Worm (Caenorhabditis elegans) whole organism, early embryonic: Measurements from ENCODE around the gene ZK470.2.

Experiments
- B0310.2 ChIP-seq: sonication (generic microtip); optimal IDR thresholded peaks from 2 replicates; lab custom pipeline; 2016; ENCODE audit warnings: mild to moderate bottlenecking, missing genetic modification characterization, missing compliant biosample characterization
- F13C5.2 ChIP-seq: sonication (generic microtip); optimal IDR thresholded peaks from 2 replicates; lab custom pipeline; 2017; ENCODE audit warnings: mild to moderate bottlenecking, missing genetic modification characterization, inconsistent platforms, missing compliant biosample characterization
- aly-1 ChIP-seq: sonication (generic microtip); optimal IDR thresholded peaks from 2 replicates; lab custom pipeline; 2016; ENCODE audit warnings: missing genetic modification characterization, missing compliant biosample characterization
- ama-1 ChIP-seq: fragments of 150-350 bp; optimal IDR thresholded peaks from 2 replicates; lab custom pipeline; 2014
- ceh-13 ChIP-seq: fragments of 200-800 bp; sonication (Bioruptor generic); optimal IDR thresholded peaks from 2 replicates; lab custom pipeline; 2018; ENCODE audit warnings: mild to moderate bottlenecking, missing genetic modification characterization, missing compliant biosample characterization
- ceh-36 ChIP-seq: sonication (generic microtip); optimal IDR thresholded peaks from 2 replicates; lab custom pipeline; 2016; ENCODE audit warnings: missing genetic modification characterization, inconsistent platforms, missing compliant biosample characterization
- ets-7 ChIP-seq: sonication (generic microtip); optimal IDR thresholded peaks from 2 replicates; lab custom pipeline; 2016; ENCODE audit warnings: missing genotype, missing genetic modification characterization, missing compliant biosample characterization
- flt-1 ChIP-seq: fragments of 200-800 bp; sonication (Bioruptor generic); IDR thresholded peaks from 2 replicates; pipeline ENCODE4 v1.3.6; 2022; ENCODE audit warnings: missing genetic modification characterization, missing compliant biosample characterization
- hmbx-1 ChIP-seq: sonication (generic microtip); optimal IDR thresholded peaks from 2 replicates; lab custom pipeline; 2016; ENCODE audit warnings: mild to moderate bottlenecking, missing genetic modification characterization, missing compliant biosample characterization
- hmg-4 ChIP-seq: fragments of 200-800 bp; sonication (Bioruptor generic); optimal IDR thresholded peaks from 2 replicates; lab custom pipeline; 2018; ENCODE audit warnings: mild to moderate bottlenecking, missing genetic modification characterization, missing compliant biosample characterization
- hnd-1 ChIP-seq: sonication (generic microtip); optimal IDR thresholded peaks from 2 replicates; lab custom pipeline; 2016; ENCODE audit warnings: missing genetic modification characterization, missing compliant biosample characterization
- pes-1 ChIP-seq: fragments of 200-800 bp; sonication (Bioruptor generic); IDR thresholded peaks from 2 replicates; pipeline ENCODE4 v1.3.6; 2022; ENCODE audit warnings: missing genetic modification reagents, missing genetic modification characterization, missing compliant biosample characterization
- scrt-1 ChIP-seq: fragments of 200-800 bp; sonication (Bioruptor generic); IDR thresholded peaks from 2 replicates; pipeline ENCODE4 v1.3.6; 2022; ENCODE audit warnings: missing genetic modification characterization, missing compliant biosample characterization
- sea-1 ChIP-seq: fragments of 200-800 bp; sonication (Bioruptor generic); conservative IDR thresholded peaks from 2 replicates; pipeline ENCODE4 v1.3.6; 2022; ENCODE audit warnings: missing genetic modification characterization, missing compliant biosample characterization
- tbx-11 ChIP-seq: fragments of 200-800 bp; sonication (Bioruptor generic); IDR thresholded peaks from 2 replicates; pipeline ENCODE4 v1.3.6; 2022; ENCODE audit warnings: missing genetic modification characterization, missing compliant biosample characterization
- tbx-37 ChIP-seq: fragments of 200-800 bp; sonication (Bioruptor generic); conservative IDR thresholded peaks from 2 replicates; pipeline ENCODE4 v1.3.6; 2022; ENCODE audit warnings: missing genetic modification reagents, missing genetic modification characterization, missing compliant biosample characterization
- tra-4 ChIP-seq: sonication (generic microtip); optimal IDR thresholded peaks from 2 replicates; lab custom pipeline; 2017; ENCODE audit warnings: missing genetic modification characterization, missing compliant biosample characterization

Gene ZK470.2

ce11 chrX:4154784-4155183, 19.8 kb downstream of the ZK470.2 start:
- TF ChIP-seq hmg-4 (GFP tag; lab: Kevin White, UChicago) (no peak), scrt-1 (no peak), flt-1 (GFP tag; lab: Robert Waterston, UW) (no peak), ceh-36 (no peak), pes-1 (GFP tag; lab: Robert Waterston, UW) (no peak), B0310.2 (tag; lab: Kevin White, UChicago) (no peak), ceh-13 (GFP tag; lab: Kevin White, UChicago) (no peak), hmbx-1 (tag; lab: Kevin White, UChicago) (no peak), F13C5.2 (tag; lab: Kevin White, UChicago) (no peak), tbx-11 (GFP tag; lab: Robert Waterston, UW) (no peak), tra-4 (no peak), sea-1 (GFP tag; lab: Robert Waterston, UW) (no peak), ama-1 (no peak), ets-7 (tag; lab: Kevin White, UChicago) (no peak)

ce11 chrX:4157896-4158295, 22.9 kb downstream of the ZK470.2 start:
- 0 out of 2 replicates have a peak, but pooled peaks have one; percentile 53 for TF ChIP-seq scrt-1
- TF ChIP-seq hmg-4 (GFP tag; lab: Kevin White, UChicago) = peak; percentile 78
- peak; percentile 14 for TF ChIP-seq F13C5.2 (tag; lab: Kevin White, UChicago)
- no peak for TF ChIP-seq B0310.2 (tag; lab: Kevin White, UChicago)

ce11 chrX:4159185-4159871, 24.4 kb downstream of the ZK470.2 start:
- TF ChIP-seq sea-1 (GFP tag; lab: Robert Waterston, UW) (no peak), ama-1 (no peak), tbx-11 (GFP tag; lab: Robert Waterston, UW) (no peak), hmbx-1 (tag; lab: Kevin White, UChicago) (no peak), scrt-1 (no peak), tbx-37 (no peak), B0310.2 (tag; lab: Kevin White, UChicago) (no peak), pes-1 (GFP tag; lab: Robert Waterston, UW) (no peak), tra-4 (no peak), flt-1 (GFP tag; lab: Robert Waterston, UW) (no peak)

ce11 chrX:4159929-4160328, 25.0 kb downstream of the ZK470.2 start:
- TF ChIP-seq hmbx-1 (tag; lab: Kevin White, UChicago) (no peak), tbx-11 (GFP tag; lab: Robert Waterston, UW) (no peak), ama-1 (no peak), pes-1 (GFP tag; lab: Robert Waterston, UW) (no peak), flt-1 (GFP tag; lab: Robert Waterston, UW) (no peak), ets-7 (tag; lab: Kevin White, UChicago) (no peak), sea-1 (GFP tag; lab: Robert Waterston, UW) (no peak), tbx-37 (no peak), hnd-1 (tag; lab: Kevin White, UChicago) (no peak), F13C5.2 (tag; lab: Kevin White, UChicago) (no peak), ceh-13 (GFP tag; lab: Kevin White, UChicago) (no peak)

ce11 chrX:4161938-4162337, 27.0 kb downstream of the ZK470.2 start:
- no peak for TF ChIP-seq ets-7 (tag; lab: Kevin White, UChicago)
- no peak for TF ChIP-seq B0310.2 (tag; lab: Kevin White, UChicago)
- no peak for TF ChIP-seq pes-1 (GFP tag; lab: Robert Waterston, UW)
- no peak for TF ChIP-seq scrt-1
- TF ChIP-seq tbx-11 (GFP tag; lab: Robert Waterston, UW) = no peak
- no peak for TF ChIP-seq ceh-36
- no peak for TF ChIP-seq hmbx-1 (tag; lab: Kevin White, UChicago)
- TF ChIP-seq F13C5.2 (tag; lab: Kevin White, UChicago) = no peak
- TF ChIP-seq ama-1 = no peak
- no peak for TF ChIP-seq tbx-37
- no peak for TF ChIP-seq hnd-1 (tag; lab: Kevin White, UChicago)
- no peak for TF ChIP-seq ceh-13 (GFP tag; lab: Kevin White, UChicago)
- no peak for TF ChIP-seq tra-4
- TF ChIP-seq flt-1 (GFP tag; lab: Robert Waterston, UW) = no peak
- TF ChIP-seq sea-1 (GFP tag; lab: Robert Waterston, UW) = no peak
- no peak for TF ChIP-seq aly-1 (tag; lab: Kevin White, UChicago)
- TF ChIP-seq hmg-4 (GFP tag; lab: Kevin White, UChicago) = no peak

ce11 chrX:4163391-4163790, 28.4 kb downstream of the ZK470.2 start, which contains the start of gene ZK470.1:
ZK470.1 (plus strand) TSS chrX:4163691.
- TF ChIP-seq tbx-37 (no peak), pes-1 (GFP tag; lab: Robert Waterston, UW) (no peak), tra-4 (no peak), hmbx-1 (tag; lab: Kevin White, UChicago) (no peak), ceh-13 (GFP tag; lab: Kevin White, UChicago) (no peak), B0310.2 (tag; lab: Kevin White, UChicago) (no peak)

ce11 chrX:4167150-4167549, 32.2 kb downstream of the ZK470.2 start, which contains the start of gene ZK470.14:
ZK470.14 (plus strand) TSS chrX:4167450.
- TF ChIP-seq hnd-1 (tag; lab: Kevin White, UChicago) (no peak), hmg-4 (GFP tag; lab: Kevin White, UChicago) (no peak), flt-1 (GFP tag; lab: Robert Waterston, UW) (no peak), scrt-1 (no peak), aly-1 (tag; lab: Kevin White, UChicago) (no peak), ceh-36 (no peak), ama-1 (no peak), tra-4 (no peak), pes-1 (GFP tag; lab: Robert Waterston, UW) (no peak), B0310.2 (tag; lab: Kevin White, UChicago) (no peak), tbx-37 (no peak)
